5 fruit fly cellular contexts compared by ENCODE assay signal in genomic region chr3R:19073002-19073401, dm6.
TF ChIP-seq lines count a peak whose summit lies in the region.

No protein-coding gene starts in this region.

- no peak for TF ChIP-seq CTCF in whole organism, embryonic (GFP tag; optimal IDR thresholded peaks at IDR 0.05; lab: Kevin White, UChicago)

TF ChIP-seq in whole organism, adult, 20 proteins besides CTCF, POLR2A, EP300 and RAD21 (continues in another document):
- TF ChIP-seq tj (GFP tag; optimal IDR thresholded peaks at IDR 0.05; lab: Kevin White, UChicago) = peak; percentile 5
- peak; percentile 36 for TF ChIP-seq cic (GFP tag; optimal IDR thresholded peaks at IDR 0.05; lab: Kevin White, UChicago)
- peak; percentile 89 for TF ChIP-seq kay (GFP tag; lab: Kevin White, UChicago; ENCODE audit: borderline replicate concordance)
- no peak for TF ChIP-seq Clk (GFP tag; optimal IDR thresholded peaks at IDR 0.05; lab: Kevin White, UChicago)
- TF ChIP-seq toe (GFP tag; optimal IDR thresholded peaks at IDR 0.05; lab: Kevin White, UChicago) = peak; percentile 21
- TF ChIP-seq CG14711 (tag; optimal IDR thresholded peaks at IDR 0.05; lab: Kevin White, UChicago) = peak; percentile 15
- peak; percentile 16 for TF ChIP-seq CG12768 (GFP tag; optimal IDR thresholded peaks at IDR 0.05; lab: Kevin White, UChicago)
- TF ChIP-seq CG1620 (GFP tag; optimal IDR thresholded peaks at IDR 0.05; lab: Kevin White, UChicago) = no peak
- peak; percentile 10 for TF ChIP-seq Hr96 (GFP tag; optimal IDR thresholded peaks at IDR 0.05; lab: Kevin White, UChicago)
- TF ChIP-seq CG11617 (GFP tag; optimal IDR thresholded peaks at IDR 0.05; lab: Kevin White, UChicago) = peak; percentile 23
- TF ChIP-seq cnc (optimal IDR thresholded peaks at IDR 0.05; lab: Kevin White, UChicago) = no peak
- no peak for TF ChIP-seq ovo (GFP tag; optimal IDR thresholded peaks at IDR 0.05; lab: Kevin White, UChicago)
- TF ChIP-seq CG7045 (GFP tag; optimal IDR thresholded peaks at IDR 0.05; lab: Kevin White, UChicago) = peak; percentile 59
- TF ChIP-seq Mnt (GFP tag; optimal IDR thresholded peaks at IDR 0.05; lab: Kevin White, UChicago) = no peak
- TF ChIP-seq CG7101 (tag; optimal IDR thresholded peaks at IDR 0.05; lab: Kevin White, UChicago) = peak; percentile 49
- peak; percentile 14 for TF ChIP-seq CG33017 (tag; optimal IDR thresholded peaks at IDR 0.05; lab: Kevin White, UChicago)
- TF ChIP-seq Crg-1 (GFP tag; optimal IDR thresholded peaks at IDR 0.05; lab: Kevin White, UChicago) = no peak
- peak; percentile 2 for TF ChIP-seq pad (GFP tag; optimal IDR thresholded peaks at IDR 0.05; lab: Kevin White, UChicago)

TF ChIP-seq in whole organism, embryonic, 481 proteins besides CTCF, POLR2A, EP300 and RAD21 (continues in another document):
- TF ChIP-seq Jarid2 (GFP tag; optimal IDR thresholded peaks at IDR 0.05; lab: Kevin White, UChicago) (peak; percentile 15), CG6813 (GFP tag; optimal IDR thresholded peaks at IDR 0.05; lab: Kevin White, UChicago) (peak; percentile 2), az2 (GFP tag; optimal IDR thresholded peaks at IDR 0.05; lab: Kevin White, UChicago) (peak; percentile 46), CG9817 (tag; optimal IDR thresholded peaks at IDR 0.05; lab: Kevin White, UChicago) (no peak), vnd (GFP tag; IDR thresholded peaks at IDR 0.05; lab: Robert Waterston, UW; ENCODE audit: partially characterized antibody) (no peak), CG15601 (tag; optimal IDR thresholded peaks at IDR 0.05; lab: Kevin White, UChicago) (peak; percentile 38), lab (GFP tag; optimal IDR thresholded peaks at IDR 0.05; lab: Kevin White, UChicago) (peak; percentile 26), ap (GFP tag; IDR thresholded peaks at IDR 0.05; lab: Robert Waterston, UW) (peak; percentile 44), GATAe (GFP tag; conservative IDR thresholded peaks at IDR 0.05; lab: Robert Waterston, UW) (no peak), kni (GFP tag; optimal IDR thresholded peaks at IDR 0.05; lab: Kevin White, UChicago) (no peak), Lhr (GFP tag; optimal IDR thresholded peaks at IDR 0.05; lab: Kevin White, UChicago) (peak; percentile 26), CG3838 (GFP tag; optimal IDR thresholded peaks at IDR 0.05; lab: Kevin White, UChicago) (no peak), CG16815 (GFP tag; optimal IDR thresholded peaks at IDR 0.05; lab: Kevin White, UChicago) (peak; percentile 7), CG7745 (tag; optimal IDR thresholded peaks at IDR 0.05; lab: Kevin White, UChicago) (no peak), Xrp1 (GFP tag; IDR thresholded peaks at IDR 0.05; lab: Robert Waterston, UW) (peak; percentile 86), Ets65A (GFP tag; lab: Kevin White, UChicago) (peak; percentile 33), gsb-n (tag; optimal IDR thresholded peaks at IDR 0.05; lab: Kevin White, UChicago) (peak; percentile 61), ewg (GFP tag; optimal IDR thresholded peaks at IDR 0.05; lab: Kevin White, UChicago) (peak; percentile 51), zfh1 (GFP tag; IDR thresholded peaks at IDR 0.05; lab: Robert Waterston, UW) (peak; percentile 78)

TF ChIP-seq in whole organism, prepupa, 60 proteins besides CTCF, POLR2A, EP300 and RAD21 (continues in another document):
- peak; percentile 69 to 84 for TF ChIP-seq salr (GFP tag; optimal IDR thresholded peaks at IDR 0.05; lab: Kevin White, UChicago)
- peak; percentile 90 for TF ChIP-seq OdsH (GFP tag; optimal IDR thresholded peaks at IDR 0.05; lab: Kevin White, UChicago)
- peak; percentile 89 for TF ChIP-seq svp (GFP tag; lab: Kevin White, UChicago)
- no peak for TF ChIP-seq Hr38 (GFP tag; optimal IDR thresholded peaks at IDR 0.05; lab: Kevin White, UChicago)
- peak; percentile 94 for TF ChIP-seq dsx (GFP tag; optimal IDR thresholded peaks at IDR 0.05; lab: Kevin White, UChicago; ENCODE audit: poor library complexity, severe bottlenecking)
- TF ChIP-seq Eip93F (GFP tag; optimal IDR thresholded peaks at IDR 0.05; lab: Kevin White, UChicago) = no peak
- peak; percentile 86 for TF ChIP-seq Gug (GFP tag; IDR thresholded peaks at IDR 0.05; lab: Robert Waterston, UW)
- TF ChIP-seq achi (GFP tag; optimal IDR thresholded peaks at IDR 0.05; lab: Kevin White, UChicago) = peak; percentile 90
- TF ChIP-seq Ets96B (tag; optimal IDR thresholded peaks at IDR 0.05; lab: Kevin White, UChicago) = peak; percentile 91
- TF ChIP-seq fkh (GFP tag; optimal IDR thresholded peaks at IDR 0.05; lab: Kevin White, UChicago) = no peak
- TF ChIP-seq CG31627 (GFP tag; optimal IDR thresholded peaks at IDR 0.05; lab: Kevin White, UChicago) = peak; percentile 60
- peak; percentile 92 to 95 for TF ChIP-seq ss (GFP tag; optimal IDR thresholded peaks at IDR 0.05; lab: Kevin White, UChicago)
- TF ChIP-seq Ets21C (GFP tag; optimal IDR thresholded peaks at IDR 0.05; lab: Kevin White, UChicago) = peak; percentile 59
- peak; percentile 80 for TF ChIP-seq esn (GFP tag; optimal IDR thresholded peaks at IDR 0.05; lab: Kevin White, UChicago)
- peak; percentile 62 for TF ChIP-seq CG8319 (GFP tag; optimal IDR thresholded peaks at IDR 0.05; lab: Kevin White, UChicago)
- TF ChIP-seq Blimp-1 (GFP tag; optimal IDR thresholded peaks at IDR 0.05; lab: Kevin White, UChicago) = peak; percentile 27
- peak; percentile 87 for TF ChIP-seq fd59A (GFP tag; optimal IDR thresholded peaks at IDR 0.05; lab: Kevin White, UChicago)
- peak; percentile 80 for TF ChIP-seq Sox102F (GFP tag; optimal IDR thresholded peaks at IDR 0.05; lab: Kevin White, UChicago)
- peak; percentile 87 for TF ChIP-seq CG10631 (GFP tag; optimal IDR thresholded peaks at IDR 0.05; lab: Kevin White, UChicago)

TF ChIP-seq in whole organism, pupa, 21 proteins besides CTCF, POLR2A, EP300 and RAD21:
- TF ChIP-seq CG13204 (GFP tag; optimal IDR thresholded peaks at IDR 0.05; lab: Kevin White, UChicago) = peak; percentile 90
- TF ChIP-seq CG10348 (GFP tag; IDR thresholded peaks at IDR 0.05; lab: Robert Waterston, UW) = peak; percentile 61; the same call in 1 of the 2 replicates
- peak; percentile 93 for TF ChIP-seq Pif1A (GFP tag; optimal IDR thresholded peaks at IDR 0.05; lab: Kevin White, UChicago)
- TF ChIP-seq Pif1B (GFP tag; optimal IDR thresholded peaks at IDR 0.05; lab: Kevin White, UChicago) = peak; percentile 88
- TF ChIP-seq D1 (tag; optimal IDR thresholded peaks at IDR 0.05; lab: Kevin White, UChicago) = peak; percentile 88
- peak; percentile 93 for TF ChIP-seq CG4496 (GFP tag; IDR thresholded peaks at IDR 0.05; lab: Robert Waterston, UW)
- peak; percentile 85 for TF ChIP-seq CG12605 (GFP tag; IDR thresholded peaks at IDR 0.05; lab: Robert Waterston, UW)
- peak; percentile 84 for TF ChIP-seq gl (tag; optimal IDR thresholded peaks at IDR 0.05; lab: Kevin White, UChicago)
- TF ChIP-seq EcR (GFP tag; optimal IDR thresholded peaks at IDR 0.05; lab: Kevin White, UChicago) = no peak
- peak; percentile 91 for TF ChIP-seq CG14655 (GFP tag; optimal IDR thresholded peaks at IDR 0.05; lab: Kevin White, UChicago)
- peak; percentile 87 for TF ChIP-seq CG34367 (tag; optimal IDR thresholded peaks at IDR 0.05; lab: Kevin White, UChicago)
- peak; percentile 88 for TF ChIP-seq CG8301 (tag; optimal IDR thresholded peaks at IDR 0.05; lab: Kevin White, UChicago)
- peak; percentile 87 for TF ChIP-seq Ets98B (GFP tag; IDR thresholded peaks at IDR 0.05; lab: Robert Waterston, UW)
- TF ChIP-seq CG8159 (tag; optimal IDR thresholded peaks at IDR 0.05; lab: Kevin White, UChicago) = peak; percentile 94
- TF ChIP-seq CG15710 (tag; optimal IDR thresholded peaks at IDR 0.05; lab: Kevin White, UChicago) = peak; percentile 91
- peak; percentile 90 for TF ChIP-seq CG9948 (tag; optimal IDR thresholded peaks at IDR 0.05; lab: Kevin White, UChicago)
- TF ChIP-seq Snoo (tag; optimal IDR thresholded peaks at IDR 0.05; lab: Kevin White, UChicago) = peak; percentile 60
- TF ChIP-seq CG32121 (GFP tag; IDR thresholded peaks at IDR 0.05; lab: Robert Waterston, UW) = peak; percentile 92
- peak; percentile 92 for TF ChIP-seq CG17806 (tag; optimal IDR thresholded peaks at IDR 0.05; lab: Kevin White, UChicago)
- TF ChIP-seq rn (GFP tag; IDR thresholded peaks at IDR 0.05; lab: Robert Waterston, UW) = peak; percentile 60
- TF ChIP-seq fd96Ca (GFP tag; IDR thresholded peaks at IDR 0.05; lab: Robert Waterston, UW) = peak; percentile 81; the same call in 2 of the 3 replicates
TF ChIP-seq in whole organism, pupa: peak in this region for 20.

TF ChIP-seq in whole organism, wandering third instar larva, 38 proteins besides CTCF, POLR2A, EP300 and RAD21 (continues in another document):
- TF ChIP-seq jim (GFP tag; optimal IDR thresholded peaks at IDR 0.05; lab: Kevin White, UChicago) = no peak
- no peak for TF ChIP-seq sage (GFP tag; optimal IDR thresholded peaks at IDR 0.05; lab: Kevin White, UChicago)
- no peak for TF ChIP-seq Vsx2 (GFP tag; optimal IDR thresholded peaks at IDR 0.05; lab: Kevin White, UChicago; ENCODE audit: partially characterized antibody)
- TF ChIP-seq Abd-B (GFP tag; optimal IDR thresholded peaks at IDR 0.05; lab: Kevin White, UChicago) = no peak
- TF ChIP-seq psq (GFP tag; optimal IDR thresholded peaks at IDR 0.05; lab: Kevin White, UChicago) = peak; percentile 13
- TF ChIP-seq tai (GFP tag; optimal IDR thresholded peaks at IDR 0.05; lab: Kevin White, UChicago) = no peak
- peak; percentile 10 for TF ChIP-seq h (GFP tag; optimal IDR thresholded peaks at IDR 0.05; lab: Kevin White, UChicago)
- no peak for TF ChIP-seq woc (GFP tag; optimal IDR thresholded peaks at IDR 0.05; lab: Kevin White, UChicago)
- no peak for TF ChIP-seq br (GFP tag; optimal IDR thresholded peaks at IDR 0.05; lab: Kevin White, UChicago)
- TF ChIP-seq usp (GFP tag; optimal IDR thresholded peaks at IDR 0.05; lab: Kevin White, UChicago) = no peak
- peak in 1 of 2 experiments; percentile 54 for TF ChIP-seq foxo (GFP tag; optimal IDR thresholded peaks at IDR 0.05; lab: Kevin White, UChicago)
- TF ChIP-seq CG9705 (GFP tag; optimal IDR thresholded peaks at IDR 0.05; lab: Kevin White, UChicago) = no peak
- no peak for TF ChIP-seq lola (GFP tag; optimal IDR thresholded peaks at IDR 0.05; lab: Kevin White, UChicago)
- no peak for TF ChIP-seq Hnf4 (GFP tag; optimal IDR thresholded peaks at IDR 0.05; lab: Kevin White, UChicago)
- no peak for TF ChIP-seq Hr78 (GFP tag; optimal IDR thresholded peaks at IDR 0.05; lab: Kevin White, UChicago)
- peak; percentile 39 for TF ChIP-seq Sp1 (GFP tag; optimal IDR thresholded peaks at IDR 0.05; lab: Kevin White, UChicago)
- TF ChIP-seq brk (GFP tag; optimal IDR thresholded peaks at IDR 0.05; lab: Kevin White, UChicago) = no peak
- no peak for TF ChIP-seq Dfd (GFP tag; optimal IDR thresholded peaks at IDR 0.05; lab: Kevin White, UChicago)
- TF ChIP-seq OdsH (GFP tag; optimal IDR thresholded peaks at IDR 0.05; lab: Kevin White, UChicago) = peak; percentile 33
- no peak for TF ChIP-seq Jra (GFP tag; optimal IDR thresholded peaks at IDR 0.05; lab: Kevin White, UChicago)
- peak; percentile 37 for TF ChIP-seq rgr (GFP tag; optimal IDR thresholded peaks at IDR 0.05; lab: Kevin White, UChicago)
- TF ChIP-seq Mio (GFP tag; optimal IDR thresholded peaks at IDR 0.05; lab: Kevin White, UChicago) = no peak
- peak; percentile 37 for TF ChIP-seq ey (GFP tag; optimal IDR thresholded peaks at IDR 0.05; lab: Kevin White, UChicago)
- peak; percentile 37 for TF ChIP-seq fru (GFP tag; optimal IDR thresholded peaks at IDR 0.05; lab: Kevin White, UChicago)
